Fruit fly (Drosophila melanogaster) whole organism: ENCODE measurements around the gene CG14851.

Experiments
- Dll ChIP-seq: fragments of >200 bp; optimal IDR thresholded peaks from 2 replicates; lab custom pipeline; 2017
- EcR ChIP-seq, 2 experiments: fragments of >200 bp; optimal IDR thresholded peaks; 2 replicates each; lab custom pipeline; 2017; ENCODE audit warnings: missing biosample characterization in 2 of 2, missing genetic modification characterization in 2 of 2, missing genetic modification reagents in 2 of 2
- psq ChIP-seq: fragments of >200 bp; optimal IDR thresholded peaks from 2 replicates; lab custom pipeline; 2017
- usp ChIP-seq: fragments of >200 bp; optimal IDR thresholded peaks from 2 replicates; lab custom pipeline; 2017; ENCODE audit warnings: missing biosample characterization, missing genetic modification characterization, mixed read lengths

DNA sequence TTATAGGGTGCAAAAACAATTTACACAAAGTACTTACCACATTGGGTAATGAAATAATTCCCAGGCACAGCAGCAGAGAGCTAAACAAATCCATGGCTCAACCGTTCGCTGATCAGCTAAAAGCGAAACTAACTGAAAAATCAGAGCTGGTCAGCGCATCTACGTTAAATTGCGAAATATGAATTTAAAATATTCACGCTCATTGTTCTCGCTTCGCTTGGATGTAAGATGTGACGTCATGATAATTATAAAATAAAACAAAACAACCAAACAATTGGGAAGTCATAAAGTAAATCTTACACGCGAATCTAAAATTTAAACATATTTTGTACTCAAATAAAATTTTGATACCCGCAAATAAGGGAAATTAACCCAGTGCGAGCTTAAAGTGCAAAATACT is 2.2 kb upstream of the CG14851 start, which contains the start of gene CG14854:
- no peak for TF ChIP-seq EcR (GFP tag; optimal IDR thresholded peaks at IDR 0.05; lab: Kevin White, UChicago)
- no peak for TF ChIP-seq Dll (lab: Kevin White, UChicago)
- no peak for TF ChIP-seq usp (GFP tag; lab: Kevin White, UChicago)
- no peak for TF ChIP-seq psq
